Worm (Caenorhabditis elegans) whole organism, L4 larva: ENCODE data around the gene srh-146.

ENCODE experiments used
- F26F4.8 ChIP-seq: fragments of 200-800 bp; sonication (Bioruptor generic); conservative IDR thresholded peaks from 2 replicates; pipeline ENCODE4 v1.3.6; 2022; ENCODE audit warnings: missing genetic modification characterization, missing compliant biosample characterization
- R02D3.7 ChIP-seq: fragments of 150-350 bp; sonication (generic microtip); optimal IDR thresholded peaks from 3 replicates; lab custom pipeline; 2014; ENCODE audit warnings: missing biosample characterization, missing genetic modification characterization
- ZK546.5 ChIP-seq, 2 experiments: sonication (generic microtip); optimal IDR thresholded peaks; 2 replicates each; lab custom pipeline; 2017; ENCODE audit warnings: missing biosample characterization in 2 of 2, missing genetic modification characterization in 2 of 2
- egl-43 ChIP-seq: fragments of 200-800 bp; sonication (Bioruptor generic); IDR thresholded peaks from 2 replicates; pipeline ENCODE4 v1.3.6; 2022; ENCODE audit warnings: missing genetic modification reagents, missing genetic modification characterization, missing compliant biosample characterization
- lin-13 ChIP-seq: fragments of 150-350 bp; optimal IDR thresholded peaks from 2 replicates; lab custom pipeline; 2014; ENCODE audit warnings: missing biosample characterization, missing genetic modification reagents, missing genetic modification characterization
- mdt-29 ChIP-seq: fragments of 200-800 bp; sonication (Bioruptor generic); IDR thresholded peaks from 2 replicates; pipeline ENCODE4 v1.3.6; 2022; ENCODE audit warnings: missing genetic modification reagents, missing genetic modification characterization, missing compliant biosample characterization
- mep-1 ChIP-seq: fragments of 150-350 bp; sonication (generic microtip); optimal IDR thresholded peaks from 3 replicates; lab custom pipeline; 2014; ENCODE audit warnings: missing biosample characterization, missing genetic modification characterization
- nhr-28 ChIP-seq: fragments of 150-350 bp; optimal IDR thresholded peaks from 2 replicates; lab custom pipeline; 2014; ENCODE audit warnings: missing biosample characterization, missing genetic modification characterization
- nhr-76 ChIP-seq: fragments of 150-350 bp; optimal IDR thresholded peaks from 2 replicates; lab custom pipeline; 2014; ENCODE audit warnings: missing biosample characterization, missing genetic modification characterization
- pha-4 ChIP-seq, 2 experiments: fragments of 150-350 bp in 1 of 2; fragments of 200-800 bp in 1 of 2; sonication (Bioruptor generic) in 1 of 2; IDR thresholded peaks in 1 of 2; optimal IDR thresholded peaks in 1 of 2; 2 replicates each; pipeline versions ENCODE4 v1.3.6 to Lab custom; 2014 to 2022; ENCODE audit warnings: missing genetic modification characterization in 2 of 2, missing genetic modification reagents in 2 of 2, missing biosample characterization in 1 of 2, missing compliant biosample characterization in 1 of 2
- sdz-12 ChIP-seq: fragments of 200-800 bp; sonication (Bioruptor generic); optimal IDR thresholded peaks from 2 replicates; lab custom pipeline; 2018; ENCODE audit warnings: mild to moderate bottlenecking, missing genetic modification characterization, missing compliant biosample characterization
- snpc-4 ChIP-seq: fragments of 150-350 bp; optimal IDR thresholded peaks from 2 replicates; lab custom pipeline; 2014; ENCODE audit warnings: missing biosample characterization, missing genetic modification characterization
- unc-39 ChIP-seq: sonication (generic microtip); optimal IDR thresholded peaks from 2 replicates; lab custom pipeline; 2017; ENCODE audit warnings: missing biosample characterization, missing genetic modification characterization

- TF ChIP-seq F26F4.8 (GFP tag; lab: Robert Waterston, UW) (no peak), egl-43 (no peak), sdz-12 (GFP tag; lab: Kevin White, UChicago) (no peak), snpc-4 (tag; lab: Kevin White, UChicago) (no peak), lin-13 (GFP tag; lab: Kevin White, UChicago) (no peak), pha-4 (GFP tag; IDR thresholded peaks at IDR 0.05; lab: Robert Waterston, UW) (no peak), pha-4 (tag; optimal IDR thresholded peaks at IDR 0.05; lab: Kevin White, UChicago) (no peak), mdt-29 (no peak), ZK546.5 (tag; optimal IDR thresholded peaks at IDR 0.05; lab: Kevin White, UChicago) (no peak), mep-1 (no peak), R02D3.7 (tag; lab: Kevin White, UChicago) (no peak), nhr-76 (no peak), unc-39 (tag; lab: Kevin White, UChicago) (no peak), nhr-28 (tag; lab: Kevin White, UChicago) (no peak)
Measured at ce11 chrV:2931252-2931651, 17.2 kb downstream of the srh-146 start, which contains the start of gene C31B8.1.
